Fruit fly (Drosophila melanogaster): ENCODE measurements around the gene CG14022.

The CG14022 gene

dm6 chr2L:5296672-5297288, 31.9 kb downstream of the CG14022 start (continued):
- TF ChIP-seq CG31627 (GFP tag; optimal IDR thresholded peaks at IDR 0.05) (peak; percentile 63), CG3032 (tag; optimal IDR thresholded peaks at IDR 0.05) (peak; percentile 93), Eip75B (GFP tag; optimal IDR thresholded peaks at IDR 0.05) (peak; percentile 59), Sox15 (GFP tag; optimal IDR thresholded peaks at IDR 0.05) (peak; percentile 47), achi (GFP tag; optimal IDR thresholded peaks at IDR 0.05) (peak; percentile 83), CG8632 (GFP tag; optimal IDR thresholded peaks at IDR 0.05) (peak; percentile 76), net (GFP tag; optimal IDR thresholded peaks at IDR 0.05) (peak; percentile 71), Sox14 (GFP tag; optimal IDR thresholded peaks at IDR 0.05) (peak; percentile 79), CG6854 (GFP tag; optimal IDR thresholded peaks at IDR 0.05) (no peak), CG15336 (GFP tag; IDR thresholded peaks at IDR 0.05) (peak; percentile 68), fd85E (GFP tag; optimal IDR thresholded peaks at IDR 0.05) (no peak), topi (GFP tag; optimal IDR thresholded peaks at IDR 0.05) (peak; percentile 80), CG10669 (GFP tag; optimal IDR thresholded peaks at IDR 0.05) (peak; percentile 95), CG6163 (GFP tag; IDR thresholded peaks at IDR 0.05) (peak; percentile 76), pdm3 (GFP tag; optimal IDR thresholded peaks at IDR 0.05) (peak; percentile 72), Hr4 (GFP tag; optimal IDR thresholded peaks at IDR 0.05) (peak; percentile 62), Ets21C (GFP tag; optimal IDR thresholded peaks at IDR 0.05) (peak; percentile 33), CG34406 (GFP tag; optimal IDR thresholded peaks at IDR 0.05) (peak; percentile 76), dac (GFP tag; optimal IDR thresholded peaks at IDR 0.05) (peak; percentile 47), acj6 (GFP tag; optimal IDR thresholded peaks at IDR 0.05) (peak; percentile 88), svp (GFP tag) (peak; percentile 48), fd59A (GFP tag; optimal IDR thresholded peaks at IDR 0.05) (peak; percentile 91), esn (GFP tag; optimal IDR thresholded peaks at IDR 0.05) (peak; percentile 72), CG10631 (GFP tag; optimal IDR thresholded peaks at IDR 0.05) (peak; percentile 85)

- TF ChIP-seq fd59A (GFP tag; optimal IDR thresholded peaks at IDR 0.05) (no peak), eg (GFP tag; IDR thresholded peaks at IDR 0.05) (no peak), CG10631 (GFP tag; optimal IDR thresholded peaks at IDR 0.05) (no peak), CG3919 (GFP tag; optimal IDR thresholded peaks at IDR 0.05) (no peak), CG6792 (GFP tag; optimal IDR thresholded peaks at IDR 0.05) (no peak), fkh (GFP tag; optimal IDR thresholded peaks at IDR 0.05) (peak; percentile 31), CG11762 (GFP tag; optimal IDR thresholded peaks at IDR 0.05; ENCODE audit: insufficient read depth) (no peak), Lpt (GFP tag; optimal IDR thresholded peaks at IDR 0.05) (no peak), CG8319 (GFP tag; optimal IDR thresholded peaks at IDR 0.05) (no peak), topi (GFP tag; optimal IDR thresholded peaks at IDR 0.05) (peak; percentile 32), CG8632 (GFP tag; optimal IDR thresholded peaks at IDR 0.05) (no peak), Eip75B (GFP tag; optimal IDR thresholded peaks at IDR 0.05) (peak; percentile 37), svp (GFP tag) (peak; percentile 74), acj6 (GFP tag; optimal IDR thresholded peaks at IDR 0.05) (no peak), CG9139 (GFP tag; optimal IDR thresholded peaks at IDR 0.05) (peak; percentile 50), CG7368 (GFP tag; optimal IDR thresholded peaks at IDR 0.05) (peak; percentile 13), Smox (GFP tag; optimal IDR thresholded peaks at IDR 0.05) (no peak), Sox14 (GFP tag; optimal IDR thresholded peaks at IDR 0.05) (no peak), CG11294 (GFP tag; IDR thresholded peaks at IDR 0.05) (no peak), fd85E (GFP tag; optimal IDR thresholded peaks at IDR 0.05) (no peak), Hr39 (GFP tag; optimal IDR thresholded peaks at IDR 0.05) (no peak), dsx (GFP tag; optimal IDR thresholded peaks at IDR 0.05; ENCODE audit: poor library complexity, severe bottlenecking) (no peak), Eip93F (GFP tag; optimal IDR thresholded peaks at IDR 0.05) (peak; percentile 16), Eip78C (GFP tag) (peak; percentile 19)
Measured at dm6 chr2L:5295245-5295572, 33.5 kb downstream of the CG14022 start.
